Worm (Caenorhabditis elegans) whole organism, early embryonic: ENCODE results near the gene clec-176.

Experiments
- B0310.2 ChIP-seq: sonication (generic microtip); optimal IDR thresholded peaks from 2 replicates; lab custom pipeline; 2016; ENCODE audit warnings: mild to moderate bottlenecking, missing genetic modification characterization, missing compliant biosample characterization
- F13C5.2 ChIP-seq: sonication (generic microtip); optimal IDR thresholded peaks from 2 replicates; lab custom pipeline; 2017; ENCODE audit warnings: mild to moderate bottlenecking, missing genetic modification characterization, inconsistent platforms, missing compliant biosample characterization
- aly-1 ChIP-seq: sonication (generic microtip); optimal IDR thresholded peaks from 2 replicates; lab custom pipeline; 2016; ENCODE audit warnings: missing genetic modification characterization, missing compliant biosample characterization
- ama-1 ChIP-seq: fragments of 150-350 bp; optimal IDR thresholded peaks from 2 replicates; lab custom pipeline; 2014
- ceh-13 ChIP-seq: fragments of 200-800 bp; sonication (Bioruptor generic); optimal IDR thresholded peaks from 2 replicates; lab custom pipeline; 2018; ENCODE audit warnings: mild to moderate bottlenecking, missing genetic modification characterization, missing compliant biosample characterization
- ceh-36 ChIP-seq: sonication (generic microtip); optimal IDR thresholded peaks from 2 replicates; lab custom pipeline; 2016; ENCODE audit warnings: missing genetic modification characterization, inconsistent platforms, missing compliant biosample characterization
- ets-7 ChIP-seq: sonication (generic microtip); optimal IDR thresholded peaks from 2 replicates; lab custom pipeline; 2016; ENCODE audit warnings: missing genotype, missing genetic modification characterization, missing compliant biosample characterization
- flt-1 ChIP-seq: fragments of 200-800 bp; sonication (Bioruptor generic); IDR thresholded peaks from 2 replicates; pipeline ENCODE4 v1.3.6; 2022; ENCODE audit warnings: missing genetic modification characterization, missing compliant biosample characterization
- hmbx-1 ChIP-seq: sonication (generic microtip); optimal IDR thresholded peaks from 2 replicates; lab custom pipeline; 2016; ENCODE audit warnings: mild to moderate bottlenecking, missing genetic modification characterization, missing compliant biosample characterization
- hmg-4 ChIP-seq: fragments of 200-800 bp; sonication (Bioruptor generic); optimal IDR thresholded peaks from 2 replicates; lab custom pipeline; 2018; ENCODE audit warnings: mild to moderate bottlenecking, missing genetic modification characterization, missing compliant biosample characterization
- hnd-1 ChIP-seq: sonication (generic microtip); optimal IDR thresholded peaks from 2 replicates; lab custom pipeline; 2016; ENCODE audit warnings: missing genetic modification characterization, missing compliant biosample characterization
- pes-1 ChIP-seq: fragments of 200-800 bp; sonication (Bioruptor generic); IDR thresholded peaks from 2 replicates; pipeline ENCODE4 v1.3.6; 2022; ENCODE audit warnings: missing genetic modification reagents, missing genetic modification characterization, missing compliant biosample characterization
- scrt-1 ChIP-seq: fragments of 200-800 bp; sonication (Bioruptor generic); IDR thresholded peaks from 2 replicates; pipeline ENCODE4 v1.3.6; 2022; ENCODE audit warnings: missing genetic modification characterization, missing compliant biosample characterization
- sea-1 ChIP-seq: fragments of 200-800 bp; sonication (Bioruptor generic); conservative IDR thresholded peaks from 2 replicates; pipeline ENCODE4 v1.3.6; 2022; ENCODE audit warnings: missing genetic modification characterization, missing compliant biosample characterization
- tbx-11 ChIP-seq: fragments of 200-800 bp; sonication (Bioruptor generic); IDR thresholded peaks from 2 replicates; pipeline ENCODE4 v1.3.6; 2022; ENCODE audit warnings: missing genetic modification characterization, missing compliant biosample characterization
- tbx-37 ChIP-seq: fragments of 200-800 bp; sonication (Bioruptor generic); conservative IDR thresholded peaks from 2 replicates; pipeline ENCODE4 v1.3.6; 2022; ENCODE audit warnings: missing genetic modification reagents, missing genetic modification characterization, missing compliant biosample characterization
- tra-4 ChIP-seq: sonication (generic microtip); optimal IDR thresholded peaks from 2 replicates; lab custom pipeline; 2017; ENCODE audit warnings: missing genetic modification characterization, missing compliant biosample characterization

The clec-176 gene

DNA sequence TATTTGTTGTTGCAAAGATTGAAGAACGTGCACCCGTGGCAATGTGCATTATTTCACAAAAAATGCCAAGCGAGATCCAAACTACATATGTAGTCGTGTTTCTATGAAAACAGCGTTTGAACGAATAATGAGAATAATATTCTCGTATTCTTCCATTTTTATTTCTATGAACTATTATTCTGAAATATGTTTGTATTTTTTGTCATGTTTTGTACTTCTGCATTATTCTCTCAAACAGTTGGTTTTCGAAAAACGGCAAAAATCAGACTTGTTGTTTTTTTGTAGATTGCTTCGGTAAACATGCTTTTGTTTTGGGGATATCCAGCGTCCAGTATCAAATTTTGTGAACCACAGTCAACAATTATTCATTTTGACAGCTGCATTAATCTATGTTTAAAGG lies 2.4 kb downstream of the clec-176 start, which contains the start of gene clec-177:
Gene clec-177 (plus strand): TSS at position 301 of the 400 bp plus-strand sequence.
- TF ChIP-seq ceh-36 (tag; lab: Kevin White, UChicago) (no peak), tbx-11 (no peak), aly-1 (tag; lab: Kevin White, UChicago) (no peak), scrt-1 (GFP tag; lab: Robert Waterston, UW) (no peak), sea-1 (GFP tag; lab: Robert Waterston, UW) (no peak), ets-7 (tag; lab: Kevin White, UChicago) (no peak), flt-1 (GFP tag; lab: Robert Waterston, UW) (no peak), pes-1 (GFP tag; lab: Robert Waterston, UW) (no peak), hmbx-1 (tag; lab: Kevin White, UChicago) (no peak), hnd-1 (no peak), B0310.2 (no peak), ama-1 (lab: Kevin White, UChicago) (no peak), tbx-37 (GFP tag; lab: Robert Waterston, UW) (no peak), F13C5.2 (tag; lab: Kevin White, UChicago) (no peak), tra-4 (no peak), ceh-13 (GFP tag; lab: Kevin White, UChicago) (no peak), hmg-4 (GFP tag; lab: Kevin White, UChicago) (no peak)

DNA sequence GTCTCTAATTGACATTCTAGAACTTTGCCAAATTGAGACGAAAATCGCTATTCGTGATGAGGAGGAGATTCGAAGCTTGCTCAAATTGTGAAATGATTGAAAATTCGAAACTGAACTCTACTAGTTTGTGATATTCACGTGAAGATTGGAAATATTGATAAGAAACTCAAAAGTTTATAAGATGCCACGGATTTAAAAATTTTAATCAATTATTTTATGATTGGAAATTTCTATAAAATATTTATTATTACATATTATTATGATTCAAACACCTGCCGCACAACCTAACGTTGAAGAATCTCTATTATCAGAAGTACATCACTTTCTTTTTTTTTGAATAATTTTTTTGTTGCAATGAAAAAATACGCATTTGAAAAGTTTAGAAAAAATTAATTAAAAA lies 4.7 kb downstream of the clec-176 start, which contains the start of gene E03H12.7:
Gene E03H12.7 (minus strand): TSS at position 101 of the 400 bp plus-strand sequence.
- TF ChIP-seq tra-4 (no peak), B0310.2 (no peak), ama-1 (lab: Kevin White, UChicago) (no peak), hnd-1 (no peak), ets-7 (tag; lab: Kevin White, UChicago) (no peak), ceh-36 (tag; lab: Kevin White, UChicago) (no peak), F13C5.2 (tag; lab: Kevin White, UChicago) (no peak), flt-1 (GFP tag; lab: Robert Waterston, UW) (no peak), sea-1 (GFP tag; lab: Robert Waterston, UW) (no peak), scrt-1 (GFP tag; lab: Robert Waterston, UW) (no peak), pes-1 (GFP tag; lab: Robert Waterston, UW) (no peak), tbx-11 (no peak), hmg-4 (GFP tag; lab: Kevin White, UChicago) (no peak), hmbx-1 (tag; lab: Kevin White, UChicago) (no peak), aly-1 (tag; lab: Kevin White, UChicago) (no peak), ceh-13 (GFP tag; lab: Kevin White, UChicago) (no peak)

DNA sequence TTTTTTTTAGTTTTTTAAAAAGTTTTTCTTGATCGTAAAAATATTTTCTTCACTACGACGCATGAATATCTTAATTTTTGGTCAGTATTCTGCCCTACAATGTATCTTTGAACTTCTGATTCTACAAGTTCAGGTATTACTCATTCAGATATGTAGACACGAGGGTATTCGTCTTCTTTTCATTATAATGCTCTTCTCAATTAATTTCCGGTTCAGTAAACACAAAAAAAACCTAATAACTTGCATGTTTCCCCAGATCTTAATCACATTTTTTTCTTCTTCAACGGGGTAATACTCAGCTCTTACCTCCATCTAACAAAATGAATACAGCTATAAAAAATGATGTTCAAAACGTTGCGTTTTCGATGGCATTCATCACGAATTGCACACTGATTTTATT lies 8.2 kb downstream of the clec-176 start, which contains the start of gene str-162:
Gene str-162 (plus strand): TSS at position 301 of the 400 bp plus-strand sequence.
- TF ChIP-seq ama-1 (lab: Kevin White, UChicago) (no peak), F13C5.2 (tag; lab: Kevin White, UChicago) (no peak), sea-1 (GFP tag; lab: Robert Waterston, UW) (no peak), B0310.2 (no peak), tra-4 (no peak), pes-1 (GFP tag; lab: Robert Waterston, UW) (no peak), scrt-1 (GFP tag; lab: Robert Waterston, UW) (no peak), hmg-4 (GFP tag; lab: Kevin White, UChicago) (no peak), ceh-36 (tag; lab: Kevin White, UChicago) (no peak), hnd-1 (no peak), hmbx-1 (tag; lab: Kevin White, UChicago) (no peak), flt-1 (GFP tag; lab: Robert Waterston, UW) (no peak), ets-7 (tag; lab: Kevin White, UChicago) (no peak), tbx-37 (GFP tag; lab: Robert Waterston, UW) (no peak), aly-1 (tag; lab: Kevin White, UChicago) (no peak), ceh-13 (GFP tag; lab: Kevin White, UChicago) (no peak)

DNA sequence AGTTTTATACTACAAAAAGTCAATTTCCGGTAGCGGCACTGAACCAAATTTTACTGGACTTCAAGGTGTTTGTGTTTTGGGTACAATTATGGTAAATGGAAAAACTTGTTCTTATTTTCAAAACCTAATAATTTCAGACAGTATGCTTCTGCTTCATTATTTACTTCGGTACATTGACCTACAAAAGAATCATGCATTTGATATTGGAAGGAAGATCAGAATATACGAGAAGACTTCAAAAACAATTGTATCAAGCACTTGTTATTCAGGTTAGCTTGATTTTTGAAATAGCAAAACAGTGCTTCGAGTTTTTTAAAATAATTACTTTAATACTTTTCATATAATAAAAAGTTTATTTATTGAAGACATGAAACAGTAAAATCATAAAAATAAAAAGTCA lies 9.3 kb downstream of the clec-176 start:
- TF ChIP-seq ceh-13 (GFP tag; lab: Kevin White, UChicago) (no peak), tbx-37 (GFP tag; lab: Robert Waterston, UW) (no peak), sea-1 (GFP tag; lab: Robert Waterston, UW) (no peak), flt-1 (GFP tag; lab: Robert Waterston, UW) (no peak), pes-1 (GFP tag; lab: Robert Waterston, UW) (no peak), scrt-1 (GFP tag; lab: Robert Waterston, UW) (no peak), F13C5.2 (tag; lab: Kevin White, UChicago) (no peak), hnd-1 (no peak), tra-4 (no peak), tbx-11 (no peak), hmg-4 (GFP tag; lab: Kevin White, UChicago) (no peak), ets-7 (tag; lab: Kevin White, UChicago) (no peak), B0310.2 (no peak), ama-1 (lab: Kevin White, UChicago) (no peak), hmbx-1 (tag; lab: Kevin White, UChicago) (no peak), aly-1 (tag; lab: Kevin White, UChicago) (no peak), ceh-36 (tag; lab: Kevin White, UChicago) (no peak)

DNA sequence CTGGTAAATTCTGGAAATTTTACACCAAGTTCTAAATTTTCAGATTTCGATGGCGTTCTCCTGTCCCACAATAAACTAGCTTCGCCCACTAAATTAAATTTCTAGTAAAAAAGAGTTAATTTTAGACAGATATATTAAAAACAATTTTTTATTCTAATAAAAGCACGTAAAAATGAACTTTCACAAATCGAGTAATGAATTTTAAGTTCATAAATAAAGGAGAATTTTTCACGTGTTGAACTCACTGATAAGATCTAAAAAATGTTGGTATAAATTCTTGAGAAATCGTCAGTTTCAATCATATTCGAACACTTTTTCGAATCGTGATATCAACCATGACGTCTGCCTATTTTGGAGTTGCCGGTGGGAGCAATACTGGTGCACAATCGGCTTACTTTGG lies 12.0 kb downstream of the clec-176 start, which contains the start of gene ssq-2:
Gene ssq-2 (plus strand): TSS at position 301 of the 400 bp plus-strand sequence.
- TF ChIP-seq tra-4 (no peak), ceh-36 (tag; lab: Kevin White, UChicago) (no peak), hmbx-1 (tag; lab: Kevin White, UChicago) (no peak), B0310.2 (no peak), pes-1 (GFP tag; lab: Robert Waterston, UW) (no peak), tbx-37 (GFP tag; lab: Robert Waterston, UW) (no peak), ceh-13 (GFP tag; lab: Kevin White, UChicago) (no peak), sea-1 (GFP tag; lab: Robert Waterston, UW) (no peak), ets-7 (tag; lab: Kevin White, UChicago) (no peak), scrt-1 (GFP tag; lab: Robert Waterston, UW) (no peak), tbx-11 (no peak), hmg-4 (GFP tag; lab: Kevin White, UChicago) (no peak), aly-1 (tag; lab: Kevin White, UChicago) (no peak), F13C5.2 (tag; lab: Kevin White, UChicago) (no peak), flt-1 (GFP tag; lab: Robert Waterston, UW) (no peak), ama-1 (lab: Kevin White, UChicago) (no peak), hnd-1 (no peak)

DNA sequence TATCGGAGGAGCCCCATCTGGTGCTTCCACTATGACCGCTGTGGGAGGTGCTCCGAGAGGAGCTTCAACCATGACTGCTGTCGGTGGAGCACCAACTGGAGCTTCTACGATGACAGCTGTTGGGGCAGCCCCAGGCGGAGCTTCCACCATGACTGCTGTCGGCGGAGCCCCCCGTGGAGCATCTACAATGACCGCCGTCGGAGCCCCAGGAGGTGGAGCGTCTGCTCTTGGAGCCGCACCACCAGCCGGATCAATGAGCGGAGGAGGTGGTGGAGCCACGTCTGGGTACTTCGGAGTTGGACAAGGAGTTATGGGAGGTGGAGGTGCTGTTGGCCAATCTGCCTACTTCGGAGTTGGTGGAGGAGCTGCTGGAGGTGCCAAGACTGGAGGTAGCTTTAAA lies 13.1 kb downstream of the clec-176 start:
- no peak for TF ChIP-seq tbx-37 (GFP tag; lab: Robert Waterston, UW)
- no peak for TF ChIP-seq sea-1 (GFP tag; lab: Robert Waterston, UW)
- no peak for TF ChIP-seq B0310.2
- TF ChIP-seq ceh-36 (tag; lab: Kevin White, UChicago): no peak
- TF ChIP-seq F13C5.2 (tag; lab: Kevin White, UChicago): no peak
